Fruit fly (Drosophila melanogaster): Measurements from ENCODE around the gene CG5877.

The CG5877 gene

DNA sequence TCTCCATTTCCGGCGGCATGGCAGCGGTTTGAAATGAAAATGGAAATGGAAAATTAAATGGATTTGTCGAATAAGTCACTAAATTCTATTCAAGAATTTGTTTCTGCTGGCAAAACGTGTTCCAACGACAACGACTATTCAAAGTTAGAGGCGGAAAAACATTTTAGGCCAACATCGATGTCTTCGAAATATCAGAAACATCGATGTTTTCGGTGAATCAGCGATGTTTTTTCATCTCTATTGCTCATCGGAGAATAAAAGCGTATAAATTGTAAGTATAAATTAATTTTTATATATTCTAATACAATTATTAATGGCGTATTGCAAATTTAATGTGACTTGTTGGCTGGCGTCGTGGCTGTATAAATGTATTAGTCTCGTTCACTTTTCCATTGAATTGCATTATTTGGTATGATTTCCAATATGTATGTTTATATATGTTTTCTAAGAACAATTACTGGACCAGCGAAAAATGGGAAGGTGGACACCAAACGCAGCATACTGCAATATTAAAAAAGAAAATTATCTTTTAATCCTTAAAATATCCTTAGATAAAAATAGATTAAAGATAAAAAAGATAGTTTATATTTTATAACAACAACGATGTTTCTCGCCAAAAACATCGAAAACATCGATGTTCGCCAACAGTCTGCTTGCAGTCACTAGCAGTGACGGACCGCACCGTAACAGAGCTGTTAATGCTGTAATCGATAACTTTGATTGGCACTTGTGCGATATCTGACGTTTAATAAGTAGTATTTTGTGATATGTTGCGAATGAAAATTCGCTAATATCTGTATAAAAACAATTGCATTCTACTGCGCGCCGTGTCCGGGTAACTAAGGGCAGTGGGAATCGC is 51.9 kb downstream of the CG5877 start, which contains the start of the genes CG12608 and Prp5 (continued):
- no peak for TF ChIP-seq CG17612 (GFP tag; IDR thresholded peaks at IDR 0.05)
- TF ChIP-seq CG7372 (GFP tag; IDR thresholded peaks at IDR 0.05): no peak
- no peak for TF ChIP-seq CG6175 (GFP tag; IDR thresholded peaks at IDR 0.05)
- TF ChIP-seq B-H2 (GFP tag; optimal IDR thresholded peaks at IDR 0.05): peak; percentile 6
- TF ChIP-seq MBD-R2 (GFP tag; IDR thresholded peaks at IDR 0.05): peak; percentile 66
- peak; percentile 20 for TF ChIP-seq CG30020 (tag; optimal IDR thresholded peaks at IDR 0.05)
- no peak for TF ChIP-seq Bdp1 (GFP tag; optimal IDR thresholded peaks at IDR 0.05)
- no peak for TF ChIP-seq CG17829 (tag; optimal IDR thresholded peaks at IDR 0.05)
- peak; percentile 47 for TF ChIP-seq nerfin-2 (GFP tag; IDR thresholded peaks at IDR 0.05; ENCODE audit: partially characterized antibody)
- peak; percentile 71 for TF ChIP-seq row (GFP tag; IDR thresholded peaks at IDR 0.05)
- peak; percentile 21 for TF ChIP-seq CoRest (tag; optimal IDR thresholded peaks at IDR 0.05)
- no peak for TF ChIP-seq sisA (GFP tag; IDR thresholded peaks at IDR 0.05)
- peak; percentile 73 for TF ChIP-seq bbx (GFP tag; IDR thresholded peaks at IDR 0.05; ENCODE audit: partially characterized antibody)
- no peak for TF ChIP-seq Adf1 (GFP tag; IDR thresholded peaks at IDR 0.05)
- TF ChIP-seq ranshi (GFP tag; IDR thresholded peaks at IDR 0.05): no peak
- no peak for TF ChIP-seq NC2β (GFP tag; optimal IDR thresholded peaks at IDR 0.05)
- no peak for TF ChIP-seq eve (GFP tag; optimal IDR thresholded peaks at IDR 0.05)
- TF ChIP-seq B-H1 (GFP tag; IDR thresholded peaks at IDR 0.05): no peak
- TF ChIP-seq nmo (GFP tag; optimal IDR thresholded peaks at IDR 0.05): peak; percentile 21
- peak; percentile 32 for TF ChIP-seq CG9437 (GFP tag; optimal IDR thresholded peaks at IDR 0.05)
- TF ChIP-seq CkIIα-i1 (GFP tag; IDR thresholded peaks at IDR 0.05): no peak
- TF ChIP-seq CG16813 (GFP tag; IDR thresholded peaks at IDR 0.05; ENCODE audit: partially characterized antibody): peak; percentile 57
- no peak for TF ChIP-seq pho (GFP tag; optimal IDR thresholded peaks at IDR 0.05)
- TF ChIP-seq CG2116 (GFP tag; optimal IDR thresholded peaks at IDR 0.05): peak; percentile 89
- no peak for TF ChIP-seq Ptx1 (GFP tag; IDR thresholded peaks at IDR 0.05)
- TF ChIP-seq CG3407 (GFP tag; optimal IDR thresholded peaks at IDR 0.05): no peak
- TF ChIP-seq CG11085 (GFP tag; IDR thresholded peaks at IDR 0.05): no peak
- peak; percentile 12; the same call in 1 of the 4 replicates for TF ChIP-seq Gug (GFP tag; IDR thresholded peaks at IDR 0.05)
- TF ChIP-seq bab2 (GFP tag; optimal IDR thresholded peaks at IDR 0.05): no peak
- TF ChIP-seq tna (GFP tag; IDR thresholded peaks at IDR 0.05; ENCODE audit: partially characterized antibody): peak; percentile 37; the same call in 1 of the 2 replicates
- TF ChIP-seq CG2129 (GFP tag; IDR thresholded peaks at IDR 0.05; ENCODE audit: partially characterized antibody): 0 out of 2 replicates have a peak, but pooled peaks have one; percentile 20
- TF ChIP-seq Sry-δ (GFP tag; optimal IDR thresholded peaks at IDR 0.05): peak; percentile 76
- no peak for TF ChIP-seq E2f1 (GFP tag; IDR thresholded peaks at IDR 0.05)
- TF ChIP-seq hbn (GFP tag; IDR thresholded peaks at IDR 0.05; ENCODE audit: partially characterized antibody): peak; percentile 51
- peak; percentile 26 for TF ChIP-seq CG12659 (GFP tag; optimal IDR thresholded peaks at IDR 0.05)
- peak; percentile 50 for TF ChIP-seq CG34224 (GFP tag; IDR thresholded peaks at IDR 0.05; ENCODE audit: partially characterized antibody)
- peak; percentile 78 for TF ChIP-seq Dref (GFP tag; IDR thresholded peaks at IDR 0.05)
- no peak for TF ChIP-seq mirr (GFP tag; optimal IDR thresholded peaks at IDR 0.05)
- TF ChIP-seq Trl (optimal IDR thresholded peaks at IDR 0.05): no peak
- TF ChIP-seq Trl (GFP tag; optimal IDR thresholded peaks at IDR 0.05): no peak
- 0 out of 3 replicates have a peak, but pooled peaks have one; percentile 26 for TF ChIP-seq hb (GFP tag; IDR thresholded peaks at IDR 0.05; ENCODE audit: partially characterized antibody)
- TF ChIP-seq CG18011 (GFP tag; optimal IDR thresholded peaks at IDR 0.05): no peak
- TF ChIP-seq CG13287 (GFP tag; IDR thresholded peaks at IDR 0.05; ENCODE audit: partially characterized antibody): peak; percentile 69; the same call in 1 of the 2 replicates
- peak; percentile 33; the same call in 1 of the 2 replicates for TF ChIP-seq slbo (GFP tag; IDR thresholded peaks at IDR 0.05)
- no peak for TF ChIP-seq Asciz (GFP tag; optimal IDR thresholded peaks at IDR 0.05)
- TF ChIP-seq vnd (GFP tag; IDR thresholded peaks at IDR 0.05; ENCODE audit: partially characterized antibody): peak; percentile 45; the same call in 1 of the 3 replicates
- peak; percentile 57 for TF ChIP-seq Sry-β (GFP tag; optimal IDR thresholded peaks at IDR 0.05)
- peak; percentile 43 for TF ChIP-seq CG15514 (GFP tag; optimal IDR thresholded peaks at IDR 0.05)

All from whole organism, embryonic.